Fruit fly (Drosophila melanogaster): Measurements from ENCODE around the gene Jon99Fi.

Jon99Fi gene

dm6 chr3R:30536919-30537318 is 48.2 kb downstream of the Jon99Fi start (continued):
- no peak for TF ChIP-seq odd (GFP tag; optimal IDR thresholded peaks at IDR 0.05)
- peak in 1 of 2 experiments; percentile 52 for TF ChIP-seq Pdp1 (GFP tag; optimal IDR thresholded peaks at IDR 0.05)
- TF ChIP-seq CG8290 (GFP tag; optimal IDR thresholded peaks at IDR 0.05): no peak
- TF ChIP-seq CG8290 (tag; optimal IDR thresholded peaks at IDR 0.05): peak in 1 of 2 experiments; percentile 23
- TF ChIP-seq CG3281 (GFP tag; optimal IDR thresholded peaks at IDR 0.05): peak; percentile 38
- TF ChIP-seq sd (tag; optimal IDR thresholded peaks at IDR 0.05): peak; percentile 36
- TF ChIP-seq CG17829 (tag; optimal IDR thresholded peaks at IDR 0.05): no peak
- no peak for TF ChIP-seq bsh (GFP tag; optimal IDR thresholded peaks at IDR 0.05)
- peak; percentile 20; the same call in 1 of the 3 replicates for TF ChIP-seq Dbx (GFP tag; IDR thresholded peaks at IDR 0.05)
- TF ChIP-seq Hmr (GFP tag; optimal IDR thresholded peaks at IDR 0.05): peak; percentile 23
- TF ChIP-seq CG9437 (GFP tag; optimal IDR thresholded peaks at IDR 0.05): no peak
